Fruit fly (Drosophila melanogaster) whole organism, wandering third instar larva: ENCODE measurements around the gene Snx3.

Experiments used
- Abd-B ChIP-seq: fragments of >200 bp; optimal IDR thresholded peaks from 2 replicates; lab custom pipeline; 2017; ENCODE audit warnings: missing biosample characterization, missing genetic modification characterization
- CG32264 ChIP-seq: fragments of 200-800 bp; sonication (Bioruptor generic); optimal IDR thresholded peaks from 2 replicates; lab custom pipeline; 2016; ENCODE audit warnings: missing biosample characterization, missing genetic modification characterization
- CG9705 ChIP-seq: fragments of 200-800 bp; sonication (Bioruptor generic); optimal IDR thresholded peaks from 2 replicates; lab custom pipeline; 2018; ENCODE audit warnings: missing biosample characterization, mild to moderate bottlenecking, missing genetic modification characterization
- Dfd ChIP-seq: fragments of >200 bp; optimal IDR thresholded peaks from 2 replicates; lab custom pipeline; 2017; ENCODE audit warnings: missing biosample characterization, missing genetic modification characterization
- Dif ChIP-seq: fragments of 200-275, 200-300 bp; sonication (Bioruptor generic); optimal IDR thresholded peaks from 2 replicates; lab custom pipeline; 2018; ENCODE audit warnings: missing biosample characterization, missing genetic modification characterization; ENCODE audit not compliant: partially characterized antibody
- GATAd ChIP-seq: sonication (Bioruptor generic); optimal IDR thresholded peaks from 2 replicates; lab custom pipeline; 2016; ENCODE audit warnings: missing biosample characterization, missing genetic modification characterization
- Hr78 ChIP-seq: fragments of >200 bp; optimal IDR thresholded peaks from 2 replicates; lab custom pipeline; 2017; ENCODE audit warnings: missing biosample characterization, missing genetic modification characterization
- Hr83 ChIP-seq: fragments of 200-300 bp; sonication (Bioruptor generic); optimal IDR thresholded peaks from 2 replicates; lab custom pipeline; 2016; ENCODE audit warnings: missing biosample characterization, mild to moderate bottlenecking, missing genetic modification characterization, moderate library complexity; ENCODE audit not compliant: poor library complexity, severe bottlenecking
- Jra ChIP-seq: sonication (Bioruptor generic); optimal IDR thresholded peaks from 2 replicates; lab custom pipeline; 2016; ENCODE audit warnings: missing biosample characterization, missing genetic modification characterization
- Mio ChIP-seq: sonication (Bioruptor generic); optimal IDR thresholded peaks from 2 replicates; lab custom pipeline; 2016; ENCODE audit warnings: missing biosample characterization, missing genetic modification characterization
- Myc ChIP-seq: fragments of >200 bp; optimal IDR thresholded peaks from 2 replicates; lab custom pipeline; 2017
- N ChIP-seq: fragments of >200 bp; optimal IDR thresholded peaks from 2 replicates; lab custom pipeline; 2018; ENCODE audit warnings: missing biosample characterization, missing external identifiers, missing genetic modification characterization
- Rel ChIP-seq, 2 experiments: fragments of 200-800 bp; sonication (Bioruptor generic) in 1 of 2; optimal IDR thresholded peaks; 2 replicates in 1 of 2; 3 replicates in 1 of 2; lab custom pipeline; 2016 to 2019; ENCODE audit warnings: mild to moderate bottlenecking in 2 of 2, missing biosample characterization in 2 of 2, missing genetic modification characterization in 2 of 2, moderate library complexity in 1 of 2
- Sp1 ChIP-seq: fragments of 200-800 bp; sonication (Bioruptor generic); optimal IDR thresholded peaks from 3 replicates; lab custom pipeline; 2019; ENCODE audit warnings: missing biosample characterization, mild to moderate bottlenecking, missing genetic modification characterization, moderate library complexity
- Vsx2 ChIP-seq: fragments of 200-300, 225-300 bp; sonication (Bioruptor generic); optimal IDR thresholded peaks from 2 replicates; lab custom pipeline; 2018; ENCODE audit warnings: missing biosample characterization, missing genetic modification characterization; ENCODE audit not compliant: partially characterized antibody
- br ChIP-seq: fragments of 200-800 bp; sonication (Bioruptor generic); optimal IDR thresholded peaks from 2 replicates; lab custom pipeline; 2016; ENCODE audit warnings: missing biosample characterization, missing genetic modification characterization
- brk ChIP-seq: fragments of 200-800 bp; sonication (Bioruptor generic); optimal IDR thresholded peaks from 2 replicates; lab custom pipeline; 2016; ENCODE audit warnings: missing biosample characterization, mild to moderate bottlenecking, missing genetic modification characterization
- dl ChIP-seq, 2 experiments: fragments of 175-275, 200-275 bp in 1 of 2; fragments of 200-275 bp in 1 of 2; sonication (Bioruptor generic); optimal IDR thresholded peaks; lab custom pipeline; 2018; ENCODE audit warnings: mild to moderate bottlenecking in 2 of 2, missing biosample characterization in 2 of 2, missing genetic modification characterization in 2 of 2, moderate library complexity in 2 of 2; ENCODE audit not compliant: partially characterized antibody in 2 of 2, insufficient read depth in 1 of 2
- dmrt93B ChIP-seq: fragments of 200-800 bp; sonication (Bioruptor generic); optimal IDR thresholded peaks from 2 replicates; lab custom pipeline; 2018; ENCODE audit warnings: missing biosample characterization, mild to moderate bottlenecking, missing genetic modification characterization
- ey ChIP-seq: fragments of 200-800 bp; sonication (Bioruptor generic); optimal IDR thresholded peaks from 2 replicates; lab custom pipeline; 2016; ENCODE audit warnings: missing biosample characterization, missing genetic modification characterization
- foxo ChIP-seq, 2 experiments: fragments of 200-800 bp; sonication (Bioruptor generic); optimal IDR thresholded peaks; 2 replicates in 1 of 2; 3 replicates in 1 of 2; lab custom pipeline; 2016 to 2017; ENCODE audit warnings: missing biosample characterization in 2 of 2, missing genetic modification characterization in 2 of 2
- fru ChIP-seq: fragments of 200-800 bp; sonication (Bioruptor generic); optimal IDR thresholded peaks from 3 replicates; lab custom pipeline; 2016; ENCODE audit warnings: missing biosample characterization, mild to moderate bottlenecking, missing genetic modification characterization
- h ChIP-seq: fragments of 200-800 bp; sonication (Bioruptor generic); optimal IDR thresholded peaks from 3 replicates; lab custom pipeline; 2016; ENCODE audit warnings: missing biosample characterization, mild to moderate bottlenecking, missing genetic modification characterization
- jim ChIP-seq: fragments of 175-275, 200-325 bp; sonication (Bioruptor generic); optimal IDR thresholded peaks from 2 replicates; lab custom pipeline; 2016; ENCODE audit warnings: missing biosample characterization, mild to moderate bottlenecking, missing genetic modification characterization
- lola ChIP-seq: fragments of >200 bp; optimal IDR thresholded peaks from 2 replicates; lab custom pipeline; 2017; ENCODE audit warnings: missing biosample characterization, missing genetic modification characterization
- pan ChIP-seq: fragments of >200 bp; optimal IDR thresholded peaks from 2 replicates; lab custom pipeline; 2017
- psq ChIP-seq: fragments of 200-800 bp; sonication (Bioruptor generic); optimal IDR thresholded peaks from 3 replicates; lab custom pipeline; 2017; ENCODE audit warnings: missing biosample characterization, mild to moderate bottlenecking, missing genetic modification characterization, moderate library complexity
- sage ChIP-seq: fragments of 200-800 bp; sonication (Bioruptor generic); optimal IDR thresholded peaks from 2 replicates; lab custom pipeline; 2016; ENCODE audit warnings: missing biosample characterization, mild to moderate bottlenecking, missing genetic modification characterization
- sv ChIP-seq: fragments of 200-800 bp; sonication (Bioruptor generic); optimal IDR thresholded peaks from 3 replicates; lab custom pipeline; 2016; ENCODE audit warnings: missing biosample characterization, missing genetic modification characterization
- tai ChIP-seq: sonication (Bioruptor generic); optimal IDR thresholded peaks from 2 replicates; lab custom pipeline; 2016; ENCODE audit warnings: missing biosample characterization, missing genetic modification characterization
- usp ChIP-seq: fragments of >200 bp; optimal IDR thresholded peaks from 2 replicates; lab custom pipeline; 2017; ENCODE audit warnings: missing biosample characterization, missing genetic modification characterization
- woc ChIP-seq: sonication (Bioruptor generic); optimal IDR thresholded peaks from 2 replicates; lab custom pipeline; 2016; ENCODE audit warnings: missing biosample characterization, mild to moderate bottlenecking, missing genetic modification characterization

Snx3 gene

dm6 chr3R:12645771-12646317 lies 18.0 kb downstream of the Snx3 start:
- TF ChIP-seq brk (GFP tag; lab: Kevin White, UChicago): no peak
- TF ChIP-seq Vsx2 (GFP tag; lab: Kevin White, UChicago): no peak
- no peak for TF ChIP-seq h (GFP tag; lab: Kevin White, UChicago)
- no peak for TF ChIP-seq N
- no peak for TF ChIP-seq pan
- no peak for TF ChIP-seq CG9705 (GFP tag; lab: Kevin White, UChicago)

- TF ChIP-seq sage (GFP tag; lab: Kevin White, UChicago): no peak
- TF ChIP-seq CG32264: no peak
- TF ChIP-seq Hr78 (GFP tag; lab: Kevin White, UChicago): no peak
- TF ChIP-seq ey (GFP tag; lab: Kevin White, UChicago): no peak
- no peak for TF ChIP-seq N
- TF ChIP-seq dl (GFP tag; optimal IDR thresholded peaks at IDR 0.05; lab: Kevin White, UChicago; ENCODE audit: insufficient read depth in 1 of 2, partially characterized antibody in 2 of 2): no peak
- no peak for TF ChIP-seq Abd-B (GFP tag; lab: Kevin White, UChicago)
- no peak for TF ChIP-seq Myc (lab: Kevin White, UChicago)
- no peak for TF ChIP-seq br (GFP tag; lab: Kevin White, UChicago)
- TF ChIP-seq psq (GFP tag; lab: Kevin White, UChicago): no peak
- TF ChIP-seq pan: no peak
- TF ChIP-seq h (GFP tag; lab: Kevin White, UChicago): no peak
- no peak for TF ChIP-seq usp (GFP tag; lab: Kevin White, UChicago)
- TF ChIP-seq sv: no peak
- TF ChIP-seq jim (GFP tag; lab: Kevin White, UChicago): no peak
- TF ChIP-seq brk (GFP tag; lab: Kevin White, UChicago): no peak
These were observed 19.1 kb downstream of the Snx3 start for dm6 chr3R:12646926-12647325.

- TF ChIP-seq brk (GFP tag; lab: Kevin White, UChicago): no peak
These were observed 19.5 kb downstream of the Snx3 start for dm6 chr3R:12647348-12647747.

- no peak for TF ChIP-seq dmrt93B
- peak; percentile 45 for TF ChIP-seq br (GFP tag; lab: Kevin White, UChicago)
- no peak for TF ChIP-seq Jra (GFP tag; lab: Kevin White, UChicago)
- no peak for TF ChIP-seq tai
- TF ChIP-seq Vsx2 (GFP tag; lab: Kevin White, UChicago): peak; percentile 64
- no peak for TF ChIP-seq Rel (GFP tag; optimal IDR thresholded peaks at IDR 0.05; lab: Kevin White, UChicago)
- peak; percentile 6 for TF ChIP-seq Rel (tag; optimal IDR thresholded peaks at IDR 0.05; lab: Kevin White, UChicago)
- TF ChIP-seq fru (GFP tag; lab: Kevin White, UChicago): peak; percentile 22
- TF ChIP-seq Hr83 (GFP tag; lab: Kevin White, UChicago): peak; percentile 11
- TF ChIP-seq, all 38 proteins: peak for 5
These were observed 20.1 kb downstream of the Snx3 start, which contains the start of gene Dtg for dm6 chr3R:12647954-12648353. TSS of gene Dtg (plus strand) at chr3R:12648058.

- TF ChIP-seq CG32264 (no peak), sage (GFP tag; lab: Kevin White, UChicago) (no peak), Dif (GFP tag; lab: Kevin White, UChicago) (no peak), Mio (GFP tag; lab: Kevin White, UChicago) (no peak), sv (no peak), woc (no peak), Vsx2 (GFP tag; lab: Kevin White, UChicago) (no peak)
- TF ChIP-seq, all 38 proteins: peak for 0
These were observed 21.5 kb downstream of the Snx3 start for dm6 chr3R:12649099-12650029.

dm6 chr3R:12650537-12650936 lies 22.7 kb downstream of the Snx3 start:
- TF ChIP-seq h (GFP tag; lab: Kevin White, UChicago) (no peak), Hr83 (GFP tag; lab: Kevin White, UChicago) (no peak), lola (no peak), Sp1 (no peak), pan (no peak), CG9705 (GFP tag; lab: Kevin White, UChicago) (no peak), foxo (GFP tag; optimal IDR thresholded peaks at IDR 0.05; lab: Kevin White, UChicago) (no peak), GATAd (GFP tag; lab: Kevin White, UChicago) (no peak), fru (GFP tag; lab: Kevin White, UChicago) (no peak), dl (GFP tag; optimal IDR thresholded peaks at IDR 0.05; lab: Kevin White, UChicago; ENCODE audit: insufficient read depth in 1 of 2, partially characterized antibody in 2 of 2) (no peak), Dfd (GFP tag; lab: Kevin White, UChicago) (no peak), usp (GFP tag; lab: Kevin White, UChicago) (no peak), Dif (GFP tag; lab: Kevin White, UChicago) (no peak), psq (GFP tag; lab: Kevin White, UChicago) (no peak), Myc (lab: Kevin White, UChicago) (no peak), Vsx2 (GFP tag; lab: Kevin White, UChicago) (no peak), dmrt93B (no peak), N (no peak)
